Worm (Caenorhabditis elegans): Measurements from ENCODE around the gene srbc-23.

DNA sequence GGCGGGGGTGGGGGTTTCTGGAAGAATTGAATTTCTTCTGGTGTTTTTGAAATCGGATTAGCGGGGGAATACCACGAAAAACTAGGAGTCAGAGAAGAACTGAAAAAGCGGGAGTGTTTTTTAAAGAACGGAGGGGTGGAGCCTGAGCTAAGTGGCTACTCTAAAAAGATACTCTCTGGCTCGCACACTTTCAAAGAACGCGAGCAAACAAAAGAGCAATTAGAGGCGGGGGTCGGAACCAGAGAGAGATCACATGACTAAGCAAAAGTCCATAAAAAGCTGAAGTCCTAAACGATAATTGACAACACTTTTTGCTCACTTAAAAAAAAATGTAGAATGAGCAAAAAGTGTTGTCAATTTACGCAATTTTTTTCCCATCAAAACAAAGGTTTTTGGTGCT is 19.0 kb upstream of the srbc-23 start:
- TF ChIP-seq ceh-13 (GFP tag; optimal IDR thresholded peaks at IDR 0.05) (no peak), ama-1 (optimal IDR thresholded peaks at IDR 0.05) (no peak), pes-1 (GFP tag; IDR thresholded peaks at IDR 0.05) (no peak), hnd-1 (tag; optimal IDR thresholded peaks at IDR 0.05) (no peak), tbx-37 (GFP tag; conservative IDR thresholded peaks at IDR 0.05) (no peak), hmbx-1 (tag; optimal IDR thresholded peaks at IDR 0.05) (no peak), hmg-4 (GFP tag; optimal IDR thresholded peaks at IDR 0.05) (no peak), aly-1 (tag; optimal IDR thresholded peaks at IDR 0.05) (no peak), flt-1 (GFP tag; IDR thresholded peaks at IDR 0.05) (no peak)
